Fruit fly (Drosophila melanogaster) whole organism, embryonic: ENCODE data around the gene CG33934.
A peak's percentile ranks its signal among the peaks of the same experiment; 100 is the strongest.

Experiments
- Atf-2 ChIP-seq: fragments of 200-800 bp; sonication (Bioruptor generic); optimal IDR thresholded peaks from 2 replicates; lab custom pipeline; 2016; ENCODE audit warnings: missing biosample characterization, missing genetic modification characterization
- B-H1 ChIP-seq: fragments of 200-800 bp; sonication (Bioruptor generic); IDR thresholded peaks from 3 replicates; pipeline ENCODE4 v1.3.6; 2022; ENCODE audit warnings: missing biosample characterization, missing genetic modification characterization
- BEAF-32 ChIP-seq: fragments of 200-800 bp; sonication (Bioruptor generic); optimal IDR thresholded peaks from 3 replicates; lab custom pipeline; 2017; ENCODE audit warnings: missing biosample characterization, missing genetic modification characterization, mild to moderate bottlenecking, moderate library complexity, missing genetic modification reagents
- CG10366 ChIP-seq: fragments of 200-800 bp; sonication (Bioruptor generic); IDR thresholded peaks from 2 replicates; pipeline ENCODE4 v1.3.6; 2022; ENCODE audit warnings: missing biosample characterization, missing genetic modification characterization
- CG10654 ChIP-seq: fragments of 200-800 bp; sonication (Bioruptor generic); optimal IDR thresholded peaks from 2 replicates; lab custom pipeline; 2016; ENCODE audit warnings: missing biosample characterization, missing genetic modification characterization
- CG11093 ChIP-seq: fragments of 200-800 bp; sonication (Bioruptor generic); IDR thresholded peaks from 3 replicates; pipeline ENCODE4 v1.3.6; 2022; ENCODE audit warnings: missing biosample characterization, missing genetic modification characterization
- CG11456 ChIP-seq: fragments of 200-800 bp; sonication (Bioruptor generic); IDR thresholded peaks from 3 replicates; pipeline ENCODE4 v1.3.6; 2022; ENCODE audit warnings: missing biosample characterization, missing genetic modification characterization
- CG12071 ChIP-seq: fragments of 200-800 bp; sonication (Bioruptor generic); optimal IDR thresholded peaks from 3 replicates; lab custom pipeline; 2018; ENCODE audit warnings: missing biosample characterization, mild to moderate bottlenecking, missing genetic modification characterization
- CG17568 ChIP-seq: fragments of 200-800 bp; sonication (Bioruptor generic); optimal IDR thresholded peaks from 2 replicates; lab custom pipeline; 2018; ENCODE audit warnings: missing biosample characterization, mild to moderate bottlenecking, missing genetic modification characterization, moderate library complexity
- CG30403 ChIP-seq: fragments of 200-800 bp; sonication (Bioruptor generic); optimal IDR thresholded peaks from 3 replicates; lab custom pipeline; 2016; ENCODE audit warnings: missing biosample characterization, missing genetic modification characterization
- CG31365 ChIP-seq: fragments of 200-800 bp; sonication (Bioruptor generic); optimal IDR thresholded peaks from 2 replicates; lab custom pipeline; 2018; ENCODE audit warnings: missing biosample characterization, mild to moderate bottlenecking, missing genetic modification characterization
- CG33557 ChIP-seq: fragments of 200-800 bp; sonication (Bioruptor generic); optimal IDR thresholded peaks from 2 replicates; lab custom pipeline; 2019; ENCODE audit warnings: missing biosample characterization, mild to moderate bottlenecking, missing genetic modification characterization, moderate library complexity
- CG4282 ChIP-seq: fragments of 200-800 bp; sonication (Bioruptor generic); optimal IDR thresholded peaks from 2 replicates; lab custom pipeline; 2016; ENCODE audit warnings: missing biosample characterization, missing genetic modification characterization
- CG4328 ChIP-seq: fragments of 200-800 bp; sonication (Bioruptor generic); optimal IDR thresholded peaks from 3 replicates; lab custom pipeline; 2017; ENCODE audit warnings: missing biosample characterization, missing genetic modification reagents, missing genetic modification characterization
- CG4854 ChIP-seq: fragments of 200-800 bp; sonication (Bioruptor generic); optimal IDR thresholded peaks from 2 replicates; lab custom pipeline; 2016; ENCODE audit warnings: missing biosample characterization, missing genetic modification characterization, inconsistent platforms
- CG6272 ChIP-seq: fragments of 200-800 bp; sonication (Bioruptor generic); IDR thresholded peaks from 2 replicates; pipeline ENCODE4 v1.3.6; 2022; ENCODE audit warnings: missing biosample characterization, missing genetic modification characterization
- CG8290 ChIP-seq, 3 experiments: fragments of 200-800 bp; sonication (Bioruptor generic); optimal IDR thresholded peaks; 2 replicates each; lab custom pipeline; 2016 to 2019; ENCODE audit warnings: missing biosample characterization in 3 of 3, missing genetic modification characterization in 3 of 3, mild to moderate bottlenecking in 2 of 3, moderate library complexity in 1 of 3
- CG8388 ChIP-seq: fragments of 200-800 bp; sonication (Bioruptor generic); optimal IDR thresholded peaks from 2 replicates; lab custom pipeline; 2019; ENCODE audit warnings: missing biosample characterization, mild to moderate bottlenecking, missing genetic modification characterization, moderate library complexity
- CG9609 ChIP-seq: fragments of 200-800 bp; sonication (Bioruptor generic); optimal IDR thresholded peaks from 3 replicates; lab custom pipeline; 2016; ENCODE audit warnings: missing biosample characterization, missing genetic modification characterization
- CTCF ChIP-seq: fragments of 200-800 bp; sonication (Bioruptor generic); optimal IDR thresholded peaks from 2 replicates; lab custom pipeline; 2017; ENCODE audit warnings: missing biosample characterization, mild to moderate bottlenecking, missing genetic modification characterization, moderate library complexity
- Chrac-16 ChIP-seq: fragments of 200-800 bp; sonication (Bioruptor generic); optimal IDR thresholded peaks from 3 replicates; lab custom pipeline; 2016; ENCODE audit warnings: missing biosample characterization, missing genetic modification characterization
- CoRest ChIP-seq: fragments of 200-800 bp; sonication (Bioruptor generic); optimal IDR thresholded peaks from 3 replicates; lab custom pipeline; 2018; ENCODE audit warnings: missing biosample characterization, mild to moderate bottlenecking, missing genetic modification characterization, moderate library complexity
- Doc3 ChIP-seq: fragments of 200-800 bp; sonication (Bioruptor generic); IDR thresholded peaks from 3 replicates; pipeline ENCODE4 v1.3.6; 2022; ENCODE audit warnings: missing biosample characterization, missing genetic modification characterization; ENCODE audit not compliant: partially characterized antibody
- Eip74EF ChIP-seq, 2 experiments: fragments of 200-800 bp in 1 of 2; fragments of >200 bp in 1 of 2; sonication (Bioruptor generic) in 1 of 2; optimal IDR thresholded peaks; 2 replicates each; lab custom pipeline; 2017 to 2019; ENCODE audit warnings: missing biosample characterization in 2 of 2, missing genetic modification characterization in 2 of 2, mild to moderate bottlenecking in 1 of 2, moderate library complexity in 1 of 2
- Hand ChIP-seq: fragments of 200-800 bp; sonication (Bioruptor generic); optimal IDR thresholded peaks from 2 replicates; lab custom pipeline; 2017; ENCODE audit warnings: mild to moderate bottlenecking, missing biosample characterization, missing genetic modification reagents, missing genetic modification characterization
- Hmx ChIP-seq: fragments of 200-800 bp; sonication (Bioruptor generic); optimal IDR thresholded peaks from 2 replicates; lab custom pipeline; 2016; ENCODE audit warnings: missing biosample characterization, missing genetic modification characterization
- NC2α ChIP-seq: fragments of 200-800 bp; sonication (Bioruptor generic); optimal IDR thresholded peaks from 2 replicates; lab custom pipeline; 2016; ENCODE audit warnings: missing biosample characterization, missing genetic modification characterization
- NFAT ChIP-seq: fragments of 200-800 bp; sonication (Bioruptor generic); IDR thresholded peaks from 2 replicates; pipeline ENCODE4 v1.3.6; 2022; ENCODE audit warnings: missing biosample characterization, missing genetic modification characterization
- Opbp ChIP-seq: fragments of 200-800 bp; sonication (Bioruptor generic); IDR thresholded peaks from 3 replicates; pipeline ENCODE4 v1.3.6; 2022; ENCODE audit warnings: missing biosample characterization, missing genetic modification characterization; ENCODE audit not compliant: partially characterized antibody
- Scr ChIP-seq: fragments of 200-800 bp; sonication (Bioruptor generic); IDR thresholded peaks from 2 replicates; pipeline ENCODE4 v1.3.6; 2022; ENCODE audit warnings: missing biosample characterization, missing genetic modification characterization; ENCODE audit not compliant: partially characterized antibody
- amos ChIP-seq: fragments of 200-800 bp; sonication (Bioruptor generic); IDR thresholded peaks from 2 replicates; pipeline ENCODE4 v1.3.6; 2022; ENCODE audit warnings: missing biosample characterization, missing genetic modification characterization; ENCODE audit not compliant: partially characterized antibody
- btn ChIP-seq: fragments of 200-800 bp; sonication (Bioruptor generic); optimal IDR thresholded peaks from 2 replicates; lab custom pipeline; 2016; ENCODE audit warnings: missing biosample characterization, missing genetic modification characterization
- croc ChIP-seq: fragments of 200-800 bp; sonication (Bioruptor generic); conservative IDR thresholded peaks from 3 replicates; pipeline ENCODE4 v1.3.6; 2022; ENCODE audit warnings: missing biosample characterization, missing genetic modification characterization
- cwo ChIP-seq: fragments of 200-800 bp; sonication (Bioruptor generic); optimal IDR thresholded peaks from 3 replicates; lab custom pipeline; 2017; ENCODE audit warnings: missing biosample characterization, missing genetic modification characterization, mild to moderate bottlenecking, moderate library complexity, missing genetic modification reagents
- disco-r ChIP-seq: fragments of 200-800 bp; sonication (Bioruptor generic); optimal IDR thresholded peaks from 2 replicates; lab custom pipeline; 2016; ENCODE audit warnings: missing biosample characterization, missing genetic modification characterization
- emc ChIP-seq: fragments of 200-800 bp; sonication (Bioruptor generic); optimal IDR thresholded peaks from 2 replicates; lab custom pipeline; 2016; ENCODE audit warnings: missing biosample characterization, missing genetic modification characterization
- ems ChIP-seq: fragments of 200-800 bp; sonication (Bioruptor generic); optimal IDR thresholded peaks from 3 replicates; lab custom pipeline; 2016; ENCODE audit warnings: missing biosample characterization, missing genetic modification characterization
- eyg ChIP-seq: fragments of 200-800 bp; sonication (Bioruptor generic); optimal IDR thresholded peaks from 3 replicates; lab custom pipeline; 2016; ENCODE audit warnings: missing biosample characterization, missing genetic modification characterization
- gce ChIP-seq: fragments of 200-800 bp; sonication (Bioruptor generic); IDR thresholded peaks from 3 replicates; pipeline ENCODE4 v1.3.6; 2022; ENCODE audit warnings: missing biosample characterization, missing genetic modification characterization
- kah ChIP-seq: fragments of 200-800 bp; sonication (Bioruptor generic); optimal IDR thresholded peaks from 2 replicates; lab custom pipeline; 2018; ENCODE audit warnings: missing biosample characterization, mild to moderate bottlenecking, missing genetic modification characterization
- kay ChIP-seq: fragments of 200-800 bp; sonication (Bioruptor generic); optimal IDR thresholded peaks from 2 replicates; lab custom pipeline; 2016; ENCODE audit warnings: missing biosample characterization, missing genetic modification characterization
- mam ChIP-seq: fragments of 200-800 bp; sonication (Bioruptor generic); optimal IDR thresholded peaks from 3 replicates; lab custom pipeline; 2016; ENCODE audit warnings: missing biosample characterization, missing genetic modification characterization
- nerfin-2 ChIP-seq: fragments of 200-800 bp; sonication (Bioruptor generic); IDR thresholded peaks from 2 replicates; pipeline ENCODE4 v1.3.6; 2022; ENCODE audit warnings: missing biosample characterization, missing genetic modification characterization; ENCODE audit not compliant: partially characterized antibody
- rib ChIP-seq: fragments of 200-800 bp; sonication (Bioruptor generic); IDR thresholded peaks from 2 replicates; pipeline ENCODE4 v1.3.6; 2022; ENCODE audit warnings: missing biosample characterization, missing genetic modification characterization
- run ChIP-seq: fragments of 200-800 bp; sonication (Bioruptor generic); optimal IDR thresholded peaks from 3 replicates; lab custom pipeline; 2018; ENCODE audit warnings: missing biosample characterization, mild to moderate bottlenecking, missing genetic modification characterization
- salm ChIP-seq: fragments of 200-800 bp; sonication (Bioruptor generic); optimal IDR thresholded peaks from 2 replicates; lab custom pipeline; 2018; ENCODE audit warnings: missing biosample characterization, mild to moderate bottlenecking, missing genetic modification characterization
- scrt ChIP-seq: fragments of 200-800 bp; sonication (Bioruptor generic); optimal IDR thresholded peaks from 2 replicates; lab custom pipeline; 2018; ENCODE audit warnings: missing biosample characterization, mild to moderate bottlenecking, missing genetic modification characterization, moderate library complexity
- sisA ChIP-seq: fragments of 200-800 bp; sonication (Bioruptor generic); IDR thresholded peaks from 2 replicates; pipeline ENCODE4 v1.3.6; 2022; ENCODE audit warnings: missing biosample characterization, missing genetic modification characterization
- wdn ChIP-seq: fragments of 200-800 bp; sonication (Bioruptor generic); IDR thresholded peaks from 2 replicates; pipeline ENCODE4 v1.3.6; 2022; ENCODE audit warnings: missing biosample characterization, missing genetic modification characterization
- z ChIP-seq: fragments of 200-800 bp; sonication (Bioruptor generic); IDR thresholded peaks from 3 replicates; pipeline ENCODE4 v1.3.6; 2022; ENCODE audit warnings: missing biosample characterization, missing genetic modification characterization

The CG33934 gene

dm6 chr3R:20021152-20021769 is 21.3 kb upstream of the CG33934 start, which contains the start of the genes PIG-L and psidin (continued):
- TF ChIP-seq CG6272 (GFP tag; lab: Robert Waterston, UW) (peak; percentile 60), eyg (GFP tag; lab: Kevin White, UChicago) (no peak), Atf-2 (peak; percentile 81), NC2α (peak; percentile 12), CG4854 (GFP tag; lab: Kevin White, UChicago) (peak; percentile 78), B-H1 (no peak), sisA (GFP tag; lab: Robert Waterston, UW) (peak; percentile 64), kah (GFP tag; lab: Kevin White, UChicago) (peak; percentile 11), disco-r (GFP tag; lab: Kevin White, UChicago) (peak; percentile 24), CTCF (GFP tag; lab: Kevin White, UChicago) (no peak), CG31365 (no peak), CoRest (tag; lab: Kevin White, UChicago) (peak; percentile 96), kay (GFP tag; lab: Kevin White, UChicago) (peak; percentile 46), cwo (GFP tag; lab: Kevin White, UChicago) (peak; percentile 43), croc (GFP tag; lab: Robert Waterston, UW) (peak; percentile 52; the same call in 1 of the 3 replicates), z (GFP tag; lab: Robert Waterston, UW) (no peak), Doc3 (GFP tag; lab: Robert Waterston, UW) (peak; percentile 97), Hmx (no peak), CG11093 (peak; percentile 47; the same call in 2 of the 3 replicates), salm (tag; lab: Kevin White, UChicago) (peak; percentile 47), Chrac-16 (GFP tag; lab: Kevin White, UChicago) (peak; percentile 80), run (tag; lab: Kevin White, UChicago) (peak; percentile 56), CG33557 (GFP tag; lab: Kevin White, UChicago) (peak; percentile 84), amos (peak; percentile 92), NFAT (peak; percentile 60), mam (GFP tag; lab: Kevin White, UChicago) (peak; percentile 79), CG4282 (peak; percentile 3), CG12071 (GFP tag; lab: Kevin White, UChicago) (no peak), rib (GFP tag; lab: Robert Waterston, UW) (no peak), BEAF-32 (GFP tag; lab: Kevin White, UChicago) (peak; percentile 93), wdn (GFP tag; lab: Robert Waterston, UW) (peak; percentile 25; the same call in 1 of the 2 replicates), CG10654 (GFP tag; lab: Kevin White, UChicago) (peak; percentile 48), CG9609 (GFP tag; lab: Kevin White, UChicago) (peak; percentile 79), Eip74EF (GFP tag; optimal IDR thresholded peaks at IDR 0.05; lab: Kevin White, UChicago) (no peak), btn (GFP tag; lab: Kevin White, UChicago) (no peak), nerfin-2 (GFP tag; lab: Robert Waterston, UW) (peak; percentile 91), CG11456 (GFP tag; lab: Robert Waterston, UW) (peak; percentile 70), emc (no peak), Scr (GFP tag; lab: Robert Waterston, UW) (peak; percentile 98), CG4328 (peak; percentile 45), scrt (GFP tag; lab: Kevin White, UChicago) (no peak), CG30403 (GFP tag; lab: Kevin White, UChicago) (peak; percentile 94), CG17568 (GFP tag; lab: Kevin White, UChicago) (no peak), Opbp (GFP tag; lab: Robert Waterston, UW) (peak; percentile 95), CG8290 (GFP tag; optimal IDR thresholded peaks at IDR 0.05; lab: Kevin White, UChicago) (peak; percentile 66), CG8290 (tag; optimal IDR thresholded peaks at IDR 0.05; lab: Kevin White, UChicago) (no peak), ems (GFP tag; lab: Kevin White, UChicago) (peak; percentile 77), CG10366 (GFP tag; lab: Robert Waterston, UW) (peak; percentile 87), Hand (GFP tag; lab: Kevin White, UChicago) (peak; percentile 49), gce (peak; percentile 16; the same call in 1 of the 3 replicates), CG8388 (GFP tag; lab: Kevin White, UChicago) (peak; percentile 76)
